Fruit fly (Drosophila melanogaster): Measurements from ENCODE around the gene CG42367.

The CG42367 gene

dm6 chr2L:9897296-9897695, 33.1 kb upstream of the CG42367 start, which contains the start of gene RpS2 (continued):
- TF ChIP-seq crp (GFP tag; optimal IDR thresholded peaks at IDR 0.05) (peak in 1 of 2 experiments; percentile 61), CG15479 (GFP tag; optimal IDR thresholded peaks at IDR 0.05) (no peak), CG4424 (GFP tag; optimal IDR thresholded peaks at IDR 0.05) (no peak), zf30C (GFP tag; optimal IDR thresholded peaks at IDR 0.05) (no peak), lab (GFP tag; optimal IDR thresholded peaks at IDR 0.05) (peak; percentile 68), CG1233 (GFP tag; optimal IDR thresholded peaks at IDR 0.05) (no peak), CG7839 (tag; optimal IDR thresholded peaks at IDR 0.05) (peak; percentile 38), cad (GFP tag; optimal IDR thresholded peaks at IDR 0.05) (no peak), pfk (GFP tag; optimal IDR thresholded peaks at IDR 0.05) (peak; percentile 64), CG14050 (GFP tag; IDR thresholded peaks at IDR 0.05) (no peak), Hsf (GFP tag; optimal IDR thresholded peaks at IDR 0.05) (peak; percentile 42), CHES-1-like (GFP tag; optimal IDR thresholded peaks at IDR 0.05) (no peak), fd64A (GFP tag; optimal IDR thresholded peaks at IDR 0.05) (no peak), CG10366 (GFP tag; IDR thresholded peaks at IDR 0.05) (no peak), fru (optimal IDR thresholded peaks at IDR 0.05) (no peak), hb (GFP tag; IDR thresholded peaks at IDR 0.05; ENCODE audit: partially characterized antibody) (peak; percentile 97), CG30403 (GFP tag; optimal IDR thresholded peaks at IDR 0.05) (peak; percentile 38), CG3163 (GFP tag; optimal IDR thresholded peaks at IDR 0.05) (peak; percentile 25), CG31224 (GFP tag; IDR thresholded peaks at IDR 0.05) (no peak), dmrt11E (tag; optimal IDR thresholded peaks at IDR 0.05) (peak; percentile 29), GATAe (GFP tag; conservative IDR thresholded peaks at IDR 0.05) (no peak), CG4820 (GFP tag; optimal IDR thresholded peaks at IDR 0.05) (no peak), Atf3 (GFP tag; optimal IDR thresholded peaks at IDR 0.05) (no peak), nerfin-1 (tag; optimal IDR thresholded peaks at IDR 0.05) (peak; percentile 51), Dp (GFP tag; optimal IDR thresholded peaks at IDR 0.05) (peak; percentile 68), kni (GFP tag; optimal IDR thresholded peaks at IDR 0.05) (peak; percentile 38), slou (GFP tag; optimal IDR thresholded peaks at IDR 0.05) (peak; percentile 28), jigr1 (GFP tag; IDR thresholded peaks at IDR 0.05) (peak; percentile 18; the same call in 1 of the 3 replicates), CG7357 (GFP tag; IDR thresholded peaks at IDR 0.05) (no peak), Pdp1 (GFP tag; optimal IDR thresholded peaks at IDR 0.05) (peak in 1 of 2 experiments; percentile 56), Awh (GFP tag; IDR thresholded peaks at IDR 0.05) (no peak), cg (GFP tag; optimal IDR thresholded peaks at IDR 0.05) (no peak), CG6683 (GFP tag; optimal IDR thresholded peaks at IDR 0.05) (no peak), CG15514 (GFP tag; optimal IDR thresholded peaks at IDR 0.05) (peak; percentile 71), Ets97D (GFP tag; optimal IDR thresholded peaks at IDR 0.05) (peak; percentile 94), CG8944 (GFP tag; optimal IDR thresholded peaks at IDR 0.05) (no peak), seq (GFP tag; IDR thresholded peaks at IDR 0.05) (peak; percentile 27; the same call in 1 of the 2 replicates), B-H1 (GFP tag; IDR thresholded peaks at IDR 0.05) (no peak), mld (GFP tag; IDR thresholded peaks at IDR 0.05; ENCODE audit: partially characterized antibody) (peak; percentile 98), en (GFP tag; optimal IDR thresholded peaks at IDR 0.05) (no peak), pum (GFP tag; optimal IDR thresholded peaks at IDR 0.05) (no peak), sob (GFP tag; IDR thresholded peaks at IDR 0.05) (peak; percentile 65), Stat92E (GFP tag; optimal IDR thresholded peaks at IDR 0.05) (peak in 1 of 3 experiments; percentile 22), usp (GFP tag; optimal IDR thresholded peaks at IDR 0.05) (no peak), CG33557 (GFP tag; optimal IDR thresholded peaks at IDR 0.05) (no peak), CG16779 (GFP tag; IDR thresholded peaks at IDR 0.05) (no peak), caup (GFP tag; optimal IDR thresholded peaks at IDR 0.05; ENCODE audit: severe bottlenecking) (peak; percentile 72), CG12236 (GFP tag; optimal IDR thresholded peaks at IDR 0.05) (no peak), CG10209 (GFP tag; optimal IDR thresholded peaks at IDR 0.05) (peak; percentile 8), hkb (optimal IDR thresholded peaks at IDR 0.05) (no peak), hkb (GFP tag; IDR thresholded peaks at IDR 0.05) (peak; percentile 22; the same call in 1 of the 2 replicates)

All from whole organism, embryonic.